Fruit fly (Drosophila melanogaster) whole organism, wandering third instar larva: ENCODE measurements around the gene ATPsynO.

Source experiments
- Abd-B ChIP-seq: fragments of >200 bp; optimal IDR thresholded peaks from 2 replicates; lab custom pipeline; 2017; ENCODE audit warnings: missing biosample characterization, missing genetic modification characterization
- CG32264 ChIP-seq: fragments of 200-800 bp; sonication (Bioruptor generic); optimal IDR thresholded peaks from 2 replicates; lab custom pipeline; 2016; ENCODE audit warnings: missing biosample characterization, missing genetic modification characterization
- Dfd ChIP-seq: fragments of >200 bp; optimal IDR thresholded peaks from 2 replicates; lab custom pipeline; 2017; ENCODE audit warnings: missing biosample characterization, missing genetic modification characterization
- Dif ChIP-seq: fragments of 200-275, 200-300 bp; sonication (Bioruptor generic); optimal IDR thresholded peaks from 2 replicates; lab custom pipeline; 2018; ENCODE audit warnings: missing biosample characterization, missing genetic modification characterization; ENCODE audit not compliant: partially characterized antibody
- Hr78 ChIP-seq: fragments of >200 bp; optimal IDR thresholded peaks from 2 replicates; lab custom pipeline; 2017; ENCODE audit warnings: missing biosample characterization, missing genetic modification characterization
- Myc ChIP-seq: fragments of >200 bp; optimal IDR thresholded peaks from 2 replicates; lab custom pipeline; 2017
- OdsH ChIP-seq: fragments of 200-800 bp; sonication (Bioruptor generic); optimal IDR thresholded peaks from 2 replicates; lab custom pipeline; 2016; ENCODE audit warnings: missing biosample characterization, mild to moderate bottlenecking, missing genetic modification characterization
- Rel ChIP-seq, 2 experiments: fragments of 200-800 bp; sonication (Bioruptor generic) in 1 of 2; optimal IDR thresholded peaks; 2 replicates in 1 of 2; 3 replicates in 1 of 2; lab custom pipeline; 2016 to 2019; ENCODE audit warnings: mild to moderate bottlenecking in 2 of 2, missing biosample characterization in 2 of 2, missing genetic modification characterization in 2 of 2, moderate library complexity in 1 of 2
- Sp1 ChIP-seq: fragments of 200-800 bp; sonication (Bioruptor generic); optimal IDR thresholded peaks from 3 replicates; lab custom pipeline; 2019; ENCODE audit warnings: missing biosample characterization, mild to moderate bottlenecking, missing genetic modification characterization, moderate library complexity
- Vsx2 ChIP-seq: fragments of 200-300, 225-300 bp; sonication (Bioruptor generic); optimal IDR thresholded peaks from 2 replicates; lab custom pipeline; 2018; ENCODE audit warnings: missing biosample characterization, missing genetic modification characterization; ENCODE audit not compliant: partially characterized antibody
- br ChIP-seq: fragments of 200-800 bp; sonication (Bioruptor generic); optimal IDR thresholded peaks from 2 replicates; lab custom pipeline; 2016; ENCODE audit warnings: missing biosample characterization, missing genetic modification characterization
- brk ChIP-seq: fragments of 200-800 bp; sonication (Bioruptor generic); optimal IDR thresholded peaks from 2 replicates; lab custom pipeline; 2016; ENCODE audit warnings: missing biosample characterization, mild to moderate bottlenecking, missing genetic modification characterization
- dmrt93B ChIP-seq: fragments of 200-800 bp; sonication (Bioruptor generic); optimal IDR thresholded peaks from 2 replicates; lab custom pipeline; 2018; ENCODE audit warnings: missing biosample characterization, mild to moderate bottlenecking, missing genetic modification characterization
- foxo ChIP-seq, 2 experiments: fragments of 200-800 bp; sonication (Bioruptor generic); optimal IDR thresholded peaks; 2 replicates in 1 of 2; 3 replicates in 1 of 2; lab custom pipeline; 2016 to 2017; ENCODE audit warnings: missing biosample characterization in 2 of 2, missing genetic modification characterization in 2 of 2
- h ChIP-seq: fragments of 200-800 bp; sonication (Bioruptor generic); optimal IDR thresholded peaks from 3 replicates; lab custom pipeline; 2016; ENCODE audit warnings: missing biosample characterization, mild to moderate bottlenecking, missing genetic modification characterization
- jim ChIP-seq: fragments of 175-275, 200-325 bp; sonication (Bioruptor generic); optimal IDR thresholded peaks from 2 replicates; lab custom pipeline; 2016; ENCODE audit warnings: missing biosample characterization, mild to moderate bottlenecking, missing genetic modification characterization
- lola ChIP-seq: fragments of >200 bp; optimal IDR thresholded peaks from 2 replicates; lab custom pipeline; 2017; ENCODE audit warnings: missing biosample characterization, missing genetic modification characterization
- rgr ChIP-seq: fragments of 200-800 bp; sonication (Bioruptor generic); optimal IDR thresholded peaks from 3 replicates; lab custom pipeline; 2016; ENCODE audit warnings: missing biosample characterization, mild to moderate bottlenecking, missing genetic modification characterization
- sv ChIP-seq: fragments of 200-800 bp; sonication (Bioruptor generic); optimal IDR thresholded peaks from 3 replicates; lab custom pipeline; 2016; ENCODE audit warnings: missing biosample characterization, missing genetic modification characterization
- usp ChIP-seq: fragments of >200 bp; optimal IDR thresholded peaks from 2 replicates; lab custom pipeline; 2017; ENCODE audit warnings: missing biosample characterization, missing genetic modification characterization

The ATPsynO gene

dm6 chr3R:15310695-15311094 lies 45.3 kb downstream of the ATPsynO start:
- TF ChIP-seq br (GFP tag; lab: Kevin White, UChicago) (no peak), sv (GFP tag; lab: Kevin White, UChicago) (no peak), Sp1 (GFP tag; lab: Kevin White, UChicago) (no peak), Abd-B (GFP tag; lab: Kevin White, UChicago) (no peak), usp (GFP tag; lab: Kevin White, UChicago) (no peak), OdsH (no peak), brk (GFP tag; lab: Kevin White, UChicago) (no peak), Dfd (GFP tag; lab: Kevin White, UChicago) (no peak), jim (GFP tag; lab: Kevin White, UChicago) (no peak), h (GFP tag; lab: Kevin White, UChicago) (no peak), Dif (no peak), foxo (GFP tag; optimal IDR thresholded peaks at IDR 0.05; lab: Kevin White, UChicago) (no peak), lola (GFP tag; lab: Kevin White, UChicago) (no peak), Hr78 (GFP tag; lab: Kevin White, UChicago) (no peak), rgr (GFP tag; lab: Kevin White, UChicago) (no peak)

DNA sequence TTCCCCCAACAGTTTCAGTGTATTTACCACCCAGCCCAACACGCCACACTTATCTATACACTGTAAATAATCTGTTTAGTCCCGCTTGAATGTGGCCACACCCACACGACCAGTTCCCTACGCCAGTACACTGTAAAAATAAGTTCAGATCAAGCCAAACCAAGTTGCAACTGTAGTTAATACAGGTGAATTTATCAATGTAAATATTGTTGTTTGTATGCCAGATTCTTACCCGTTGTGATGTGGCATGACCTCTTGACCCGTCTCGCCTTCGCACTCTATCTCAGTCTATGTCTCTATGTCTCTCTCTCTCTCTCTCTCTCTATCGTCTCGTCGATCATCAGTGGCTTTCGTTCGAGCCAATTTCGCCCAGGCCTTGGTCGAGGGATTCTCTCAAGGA lies 48.4 kb downstream of the ATPsynO start:
- TF ChIP-seq Myc (no peak), dmrt93B (GFP tag; lab: Kevin White, UChicago) (no peak), CG32264 (no peak), jim (GFP tag; lab: Kevin White, UChicago) (no peak), Vsx2 (GFP tag; lab: Kevin White, UChicago) (no peak), Rel (GFP tag; optimal IDR thresholded peaks at IDR 0.05; lab: Kevin White, UChicago) (no peak), Rel (tag; optimal IDR thresholded peaks at IDR 0.05; lab: Kevin White, UChicago) (no peak), h (GFP tag; lab: Kevin White, UChicago) (no peak)
